Fruit fly (Drosophila melanogaster): Measurements from ENCODE around the gene X11Lbeta.

The X11Lbeta gene

dm6 chrX:10717869-10718268 lies 90.3 kb downstream of the X11Lbeta start (continued):
- peak; percentile 44 for TF ChIP-seq tap (tag; optimal IDR thresholded peaks at IDR 0.05)
- TF ChIP-seq ase (GFP tag; IDR thresholded peaks at IDR 0.05): peak; percentile 23; the same call in 2 of the 3 replicates
- peak; percentile 28 for TF ChIP-seq stwl (tag; optimal IDR thresholded peaks at IDR 0.05)
- no peak for TF ChIP-seq Bgb (GFP tag; IDR thresholded peaks at IDR 0.05; ENCODE audit: partially characterized antibody)
- no peak for TF ChIP-seq lbe (GFP tag; optimal IDR thresholded peaks at IDR 0.05)
- TF ChIP-seq usp (GFP tag; optimal IDR thresholded peaks at IDR 0.05): no peak
- TF ChIP-seq esg (GFP tag; conservative IDR thresholded peaks at IDR 0.05): peak; percentile 50; the same call in 1 of the 2 replicates
- TF ChIP-seq CG4820 (GFP tag; optimal IDR thresholded peaks at IDR 0.05): peak; percentile 8
- TF ChIP-seq Optix (GFP tag; IDR thresholded peaks at IDR 0.05): 0 out of 3 replicates have a peak, but pooled peaks have one; percentile 18
- TF ChIP-seq dysf (GFP tag; IDR thresholded peaks at IDR 0.05): peak; percentile 31; the same call in 1 of the 3 replicates
- peak; percentile 52; the same call in 1 of the 2 replicates for TF ChIP-seq stc (GFP tag; IDR thresholded peaks at IDR 0.05)
- peak; percentile 74; the same call in 2 of the 3 replicates for TF ChIP-seq ci (GFP tag; IDR thresholded peaks at IDR 0.05)
- TF ChIP-seq CG3726 (GFP tag; IDR thresholded peaks at IDR 0.05): no peak
- no peak for TF ChIP-seq slp2 (GFP tag; optimal IDR thresholded peaks at IDR 0.05)
- TF ChIP-seq lola (GFP tag; optimal IDR thresholded peaks at IDR 0.05): no peak
- TF ChIP-seq CG4617 (GFP tag; optimal IDR thresholded peaks at IDR 0.05; ENCODE audit: borderline replicate concordance): no peak
- no peak for TF ChIP-seq CG10543 (GFP tag; optimal IDR thresholded peaks at IDR 0.05)
- no peak for TF ChIP-seq CG8290 (GFP tag; optimal IDR thresholded peaks at IDR 0.05)
- peak in 1 of 2 experiments; percentile 5 for TF ChIP-seq CG8290 (tag; optimal IDR thresholded peaks at IDR 0.05)
- TF ChIP-seq wor (GFP tag; IDR thresholded peaks at IDR 0.05): peak; percentile 27; the same call in 1 of the 2 replicates
- TF ChIP-seq CG6254 (GFP tag; optimal IDR thresholded peaks at IDR 0.05): no peak
- peak; percentile 25 for TF ChIP-seq CG12391 (tag; optimal IDR thresholded peaks at IDR 0.05)
- no peak for TF ChIP-seq zf30C (GFP tag; optimal IDR thresholded peaks at IDR 0.05)
- no peak for TF ChIP-seq eyg (GFP tag; optimal IDR thresholded peaks at IDR 0.05)
- 0 out of 2 replicates have a peak, but pooled peaks have one; percentile 19 for TF ChIP-seq CG14667 (GFP tag; IDR thresholded peaks at IDR 0.05)
- no peak for TF ChIP-seq CG32532 (GFP tag; IDR thresholded peaks at IDR 0.05)
- TF ChIP-seq gce (GFP tag; IDR thresholded peaks at IDR 0.05): 0 out of 3 replicates have a peak, but pooled peaks have one; percentile 28
- no peak for TF ChIP-seq CG13123 (GFP tag; optimal IDR thresholded peaks at IDR 0.05)
- no peak for TF ChIP-seq Deaf1 (tag; optimal IDR thresholded peaks at IDR 0.05)
- no peak for TF ChIP-seq CG9876 (GFP tag; optimal IDR thresholded peaks at IDR 0.05)
- TF ChIP-seq mirr (GFP tag; optimal IDR thresholded peaks at IDR 0.05): no peak
- TF ChIP-seq Hmr (GFP tag; optimal IDR thresholded peaks at IDR 0.05): no peak
- TF ChIP-seq lmd (GFP tag; IDR thresholded peaks at IDR 0.05): peak; percentile 44; the same call in 1 of the 2 replicates
- peak; percentile 9 for TF ChIP-seq CG12659 (GFP tag; optimal IDR thresholded peaks at IDR 0.05)
- no peak for TF ChIP-seq zfh2 (GFP tag; optimal IDR thresholded peaks at IDR 0.05)
- no peak for TF ChIP-seq Neu2 (GFP tag; optimal IDR thresholded peaks at IDR 0.05; ENCODE audit: borderline replicate concordance)
- TF ChIP-seq CG6272 (GFP tag; IDR thresholded peaks at IDR 0.05): no peak
- TF ChIP-seq HmgD (GFP tag; optimal IDR thresholded peaks at IDR 0.05): no peak
- TF ChIP-seq chn (GFP tag; optimal IDR thresholded peaks at IDR 0.05): no peak
- no peak for TF ChIP-seq hth (optimal IDR thresholded peaks at IDR 0.05)
- TF ChIP-seq NfI (GFP tag; optimal IDR thresholded peaks at IDR 0.05): no peak
- no peak for TF ChIP-seq CG3065 (GFP tag; optimal IDR thresholded peaks at IDR 0.05)
- no peak for TF ChIP-seq CG3995 (GFP tag; optimal IDR thresholded peaks at IDR 0.05)
- no peak for TF ChIP-seq CG13775 (GFP tag; optimal IDR thresholded peaks at IDR 0.05)
- no peak for TF ChIP-seq CG17912 (GFP tag; optimal IDR thresholded peaks at IDR 0.05)
- no peak for TF ChIP-seq CG6791 (GFP tag; IDR thresholded peaks at IDR 0.05; ENCODE audit: partially characterized antibody)
- no peak for TF ChIP-seq aop (GFP tag; IDR thresholded peaks at IDR 0.05)
- no peak for TF ChIP-seq CG18619 (GFP tag; optimal IDR thresholded peaks at IDR 0.05)
- TF ChIP-seq Meics (GFP tag; optimal IDR thresholded peaks at IDR 0.05): peak; percentile 18
- no peak for TF ChIP-seq shn (GFP tag; optimal IDR thresholded peaks at IDR 0.05)
- TF ChIP-seq Dbx (GFP tag; IDR thresholded peaks at IDR 0.05): no peak
- TF ChIP-seq sob (GFP tag; IDR thresholded peaks at IDR 0.05): peak; percentile 45; the same call in 1 of the 2 replicates
